Fruit fly (Drosophila melanogaster) whole organism, embryonic: ENCODE measurements around the gene CG2962.

Experiments
- Bgb ChIP-seq: fragments of 200-800 bp; sonication (Bioruptor generic); IDR thresholded peaks from 2 replicates; pipeline ENCODE4 v1.3.6; 2022; ENCODE audit warnings: missing biosample characterization, missing genetic modification characterization; ENCODE audit not compliant: partially characterized antibody
- CG10431 ChIP-seq: fragments of 200-800 bp; sonication (Bioruptor generic); optimal IDR thresholded peaks from 3 replicates; lab custom pipeline; 2018; ENCODE audit warnings: missing biosample characterization, mild to moderate bottlenecking, missing genetic modification characterization
- CG11085 ChIP-seq: fragments of 200-800 bp; sonication (Bioruptor generic); IDR thresholded peaks from 2 replicates; pipeline ENCODE4 v1.3.6; 2022; ENCODE audit warnings: missing biosample characterization, missing genetic modification characterization
- CG11093 ChIP-seq: fragments of 200-800 bp; sonication (Bioruptor generic); IDR thresholded peaks from 3 replicates; pipeline ENCODE4 v1.3.6; 2022; ENCODE audit warnings: missing biosample characterization, missing genetic modification characterization
- CG13424 ChIP-seq: fragments of 200-800 bp; sonication (Bioruptor generic); optimal IDR thresholded peaks from 2 replicates; lab custom pipeline; 2019; ENCODE audit warnings: missing biosample characterization, mild to moderate bottlenecking, missing genetic modification characterization, moderate library complexity
- CG15514 ChIP-seq: fragments of 200-800 bp; sonication (Bioruptor generic); optimal IDR thresholded peaks from 3 replicates; lab custom pipeline; 2017; ENCODE audit warnings: missing biosample characterization, missing genetic modification characterization, mild to moderate bottlenecking, moderate library complexity, missing genetic modification reagents
- CG15601 ChIP-seq: fragments of 200-800 bp; sonication (Bioruptor generic); optimal IDR thresholded peaks from 3 replicates; lab custom pipeline; 2019; ENCODE audit warnings: missing biosample characterization, mild to moderate bottlenecking, missing genetic modification characterization, moderate library complexity
- CG16815 ChIP-seq: fragments of 200-800 bp; sonication (Bioruptor generic); optimal IDR thresholded peaks from 3 replicates; lab custom pipeline; 2017; ENCODE audit warnings: missing biosample characterization, mild to moderate bottlenecking, missing genetic modification characterization
- CG17612 ChIP-seq: fragments of 200-800 bp; sonication (Bioruptor generic); IDR thresholded peaks from 2 replicates; pipeline ENCODE4 v1.3.6; 2022; ENCODE audit warnings: missing biosample characterization, missing genetic modification characterization
- CG2120 ChIP-seq: fragments of 200-800 bp; sonication (Bioruptor generic); optimal IDR thresholded peaks from 3 replicates; lab custom pipeline; 2016; ENCODE audit warnings: missing biosample characterization, missing genetic modification characterization
- CG2202 ChIP-seq: fragments of 200-800 bp; sonication (Bioruptor generic); optimal IDR thresholded peaks from 2 replicates; lab custom pipeline; 2018; ENCODE audit warnings: missing biosample characterization, mild to moderate bottlenecking, missing genetic modification characterization
- CG3847 ChIP-seq: fragments of 200-800 bp; sonication (Bioruptor generic); IDR thresholded peaks from 2 replicates; pipeline ENCODE4 v1.3.6; 2022; ENCODE audit warnings: missing biosample characterization, missing genetic modification characterization
- CG4617 ChIP-seq: fragments of 200-800 bp; sonication (Bioruptor generic); optimal IDR thresholded peaks from 3 replicates; lab custom pipeline; 2016; ENCODE audit warnings: missing biosample characterization, missing genetic modification characterization, borderline replicate concordance
- CG5953 ChIP-seq: fragments of 200-800 bp; sonication (Bioruptor generic); IDR thresholded peaks from 2 replicates; pipeline ENCODE4 v1.3.6; 2022; ENCODE audit warnings: missing biosample characterization, missing genetic modification characterization
- CG6854 ChIP-seq: fragments of 200-800 bp; sonication (Bioruptor generic); optimal IDR thresholded peaks from 3 replicates; lab custom pipeline; 2017; ENCODE audit warnings: missing biosample characterization, mild to moderate bottlenecking, missing genetic modification characterization
- Camta ChIP-seq: fragments of 200-800 bp; sonication (Bioruptor generic); optimal IDR thresholded peaks from 2 replicates; lab custom pipeline; 2016; ENCODE audit warnings: missing biosample characterization, missing genetic modification characterization
- CkIIα-i1 ChIP-seq: fragments of 200-800 bp; sonication (Bioruptor generic); IDR thresholded peaks from 2 replicates; pipeline ENCODE4 v1.3.6; 2022; ENCODE audit warnings: missing biosample characterization, missing genetic modification characterization
- Dp ChIP-seq: fragments of 200-800 bp; sonication (Bioruptor generic); optimal IDR thresholded peaks from 2 replicates; lab custom pipeline; 2018; ENCODE audit warnings: missing biosample characterization, mild to moderate bottlenecking, missing genetic modification characterization, moderate library complexity
- E2f1 ChIP-seq: fragments of 200-800 bp; sonication (Bioruptor generic); IDR thresholded peaks from 2 replicates; pipeline ENCODE4 v1.3.6; 2022; ENCODE audit warnings: missing biosample characterization, missing genetic modification characterization
- Ets97D ChIP-seq: fragments of 200-800 bp; sonication (Bioruptor generic); optimal IDR thresholded peaks from 3 replicates; lab custom pipeline; 2016; ENCODE audit warnings: missing biosample characterization, missing genetic modification characterization
- HmgZ ChIP-seq: fragments of 200-800 bp; sonication (Bioruptor generic); optimal IDR thresholded peaks from 2 replicates; lab custom pipeline; 2018; ENCODE audit warnings: missing biosample characterization, mild to moderate bottlenecking, missing genetic modification characterization
- Jarid2 ChIP-seq: fragments of 200-800 bp; sonication (Bioruptor generic); optimal IDR thresholded peaks from 3 replicates; lab custom pipeline; 2017; ENCODE audit warnings: mild to moderate bottlenecking, missing biosample characterization, missing genetic modification reagents, missing genetic modification characterization
- MBD-R2 ChIP-seq: fragments of 200-800 bp; sonication (Bioruptor generic); IDR thresholded peaks from 2 replicates; pipeline ENCODE4 v1.3.6; 2022; ENCODE audit warnings: missing biosample characterization, missing genetic modification characterization
- MTF-1 ChIP-seq: fragments of 200-800 bp; sonication (Bioruptor generic); optimal IDR thresholded peaks from 2 replicates; lab custom pipeline; 2018; ENCODE audit warnings: missing biosample characterization, mild to moderate bottlenecking, missing genetic modification characterization, borderline replicate concordance
- Max ChIP-seq: fragments of 200-800 bp; sonication (Bioruptor generic); optimal IDR thresholded peaks from 2 replicates; lab custom pipeline; 2016; ENCODE audit warnings: missing biosample characterization, mild to moderate bottlenecking, missing genetic modification characterization
- Oaz ChIP-seq: fragments of 200-800 bp; sonication (Bioruptor generic); IDR thresholded peaks from 2 replicates; pipeline ENCODE4 v1.3.6; 2022; ENCODE audit warnings: missing biosample characterization, missing genetic modification characterization
- PHDP ChIP-seq: fragments of 200-800 bp; sonication (Bioruptor generic); optimal IDR thresholded peaks from 3 replicates; lab custom pipeline; 2018; ENCODE audit warnings: missing biosample characterization, mild to moderate bottlenecking, missing genetic modification characterization, moderate library complexity
- Poxn ChIP-seq: fragments of 200-800 bp; sonication (Bioruptor generic); IDR thresholded peaks from 2 replicates; pipeline ENCODE4 v1.3.6; 2022; ENCODE audit warnings: missing biosample characterization, missing genetic modification characterization
- TFAM ChIP-seq: fragments of 200-800 bp; sonication (Bioruptor generic); optimal IDR thresholded peaks from 2 replicates; lab custom pipeline; 2017; ENCODE audit warnings: missing biosample characterization, missing genetic modification characterization, inconsistent platforms
- al ChIP-seq: fragments of 200-800 bp; sonication (Bioruptor generic); IDR thresholded peaks from 2 replicates; pipeline ENCODE4 v1.3.6; 2022; ENCODE audit warnings: missing biosample characterization, missing genetic modification characterization
- ash1 ChIP-seq: fragments of 200-800 bp; sonication (Bioruptor generic); optimal IDR thresholded peaks from 2 replicates; lab custom pipeline; 2018; ENCODE audit warnings: missing biosample characterization, mild to moderate bottlenecking, missing genetic modification characterization
- bowl ChIP-seq: fragments of 200-800 bp; sonication (Bioruptor generic); IDR thresholded peaks from 2 replicates; pipeline ENCODE4 v1.3.6; 2022; ENCODE audit warnings: missing biosample characterization, missing genetic modification characterization
- corto ChIP-seq: fragments of 200-800 bp; sonication (Bioruptor generic); optimal IDR thresholded peaks from 2 replicates; lab custom pipeline; 2016; ENCODE audit warnings: missing biosample characterization, mild to moderate bottlenecking, missing genetic modification characterization, moderate library complexity
- disco-r ChIP-seq: fragments of 200-800 bp; sonication (Bioruptor generic); optimal IDR thresholded peaks from 2 replicates; lab custom pipeline; 2016; ENCODE audit warnings: missing biosample characterization, missing genetic modification characterization
- dpn ChIP-seq, 2 experiments: fragments of 200-800 bp; sonication (Bioruptor generic); optimal IDR thresholded peaks; 3 replicates each; lab custom pipeline; 2016; ENCODE audit warnings: missing biosample characterization in 2 of 2, missing genetic modification characterization in 2 of 2
- dysf ChIP-seq: fragments of 200-800 bp; sonication (Bioruptor generic); IDR thresholded peaks from 3 replicates; pipeline ENCODE4 v1.3.6; 2022; ENCODE audit warnings: missing biosample characterization, missing genetic modification characterization
- eve ChIP-seq, 2 experiments: fragments of >200 bp; optimal IDR thresholded peaks; 2 replicates each; lab custom pipeline; 2017; ENCODE audit warnings: missing biosample characterization in 2 of 2, missing genetic modification characterization in 2 of 2
- fd102C ChIP-seq: fragments of 200-800 bp; sonication (Bioruptor generic); optimal IDR thresholded peaks from 2 replicates; lab custom pipeline; 2018; ENCODE audit warnings: missing biosample characterization, mild to moderate bottlenecking, missing genetic modification characterization, moderate library complexity
- ftz-f1 ChIP-seq: fragments of 200-800 bp; sonication (Bioruptor generic); optimal IDR thresholded peaks from 2 replicates; lab custom pipeline; 2016; ENCODE audit warnings: missing biosample characterization, missing genetic modification characterization
- gt ChIP-seq: fragments of 200-800 bp; sonication (Bioruptor generic); IDR thresholded peaks from 2 replicates; pipeline ENCODE4 v1.3.6; 2022; ENCODE audit warnings: missing biosample characterization, missing genetic modification characterization
- jing ChIP-seq: fragments of 200-800 bp; sonication (Bioruptor generic); optimal IDR thresholded peaks from 2 replicates; lab custom pipeline; 2018; ENCODE audit warnings: missing biosample characterization, mild to moderate bottlenecking, missing genetic modification characterization
- nmo ChIP-seq: fragments of 200-800 bp; sonication (Bioruptor generic); optimal IDR thresholded peaks from 2 replicates; lab custom pipeline; 2018; ENCODE audit warnings: missing biosample characterization, mild to moderate bottlenecking, missing genetic modification characterization, moderate library complexity
- otp ChIP-seq: fragments of 200-800 bp; sonication (Bioruptor generic); IDR thresholded peaks from 3 replicates; pipeline ENCODE4, ENCODE4 v1.3.6; 2022; ENCODE audit warnings: missing biosample characterization, missing genetic modification characterization
- pita ChIP-seq: fragments of 200-800 bp; sonication (Bioruptor generic); optimal IDR thresholded peaks from 2 replicates; lab custom pipeline; 2017; ENCODE audit warnings: missing biosample characterization, mild to moderate bottlenecking, missing genetic modification characterization
- ranshi ChIP-seq: fragments of 200-800 bp; sonication (Bioruptor generic); IDR thresholded peaks from 2 replicates; pipeline ENCODE4 v1.3.6; 2022; ENCODE audit warnings: missing biosample characterization, missing genetic modification characterization
- scrt ChIP-seq: fragments of 200-800 bp; sonication (Bioruptor generic); optimal IDR thresholded peaks from 2 replicates; lab custom pipeline; 2018; ENCODE audit warnings: missing biosample characterization, mild to moderate bottlenecking, missing genetic modification characterization, moderate library complexity
- slbo ChIP-seq: fragments of 200-800 bp; sonication (Bioruptor generic); IDR thresholded peaks from 2 replicates; pipeline ENCODE4 v1.3.6; 2022; ENCODE audit warnings: missing biosample characterization, missing genetic modification characterization
- sqz ChIP-seq: fragments of 200-800 bp; sonication (Bioruptor generic); optimal IDR thresholded peaks from 3 replicates; lab custom pipeline; 2018; ENCODE audit warnings: missing biosample characterization, mild to moderate bottlenecking, missing genetic modification characterization
- twi ChIP-seq: fragments of 200-800 bp; optimal IDR thresholded peaks from 2 replicates; lab custom pipeline; 2019; ENCODE audit warnings: missing biosample characterization, mild to moderate bottlenecking, missing genetic modification characterization, moderate library complexity
- zf30C ChIP-seq: fragments of 200-800 bp; sonication (Bioruptor generic); optimal IDR thresholded peaks from 3 replicates; lab custom pipeline; 2018; ENCODE audit warnings: missing biosample characterization, mild to moderate bottlenecking, missing genetic modification characterization

The CG2962 gene

dm6 chrX:10184355-10185058 is 31.9 kb downstream of the CG2962 start (continued):
- peak; percentile 54 for TF ChIP-seq MBD-R2
- peak; percentile 81 for TF ChIP-seq CG2120 (GFP tag; lab: Kevin White, UChicago)
- no peak for TF ChIP-seq CG4617 (GFP tag; lab: Kevin White, UChicago)
- no peak for TF ChIP-seq zf30C (GFP tag; lab: Kevin White, UChicago)
- peak; percentile 47 for TF ChIP-seq CG15514 (GFP tag; lab: Kevin White, UChicago)
- no peak for TF ChIP-seq ftz-f1
- peak; percentile 32 for TF ChIP-seq CG6854
- TF ChIP-seq jing (GFP tag; lab: Kevin White, UChicago): no peak
- TF ChIP-seq bowl: peak; percentile 38; the same call in 1 of the 2 replicates
- no peak for TF ChIP-seq CkIIα-i1 (GFP tag; lab: Robert Waterston, UW)
- TF ChIP-seq E2f1 (GFP tag; lab: Robert Waterston, UW): peak; percentile 60
- no peak for TF ChIP-seq Ets97D (GFP tag; lab: Kevin White, UChicago)
- no peak for TF ChIP-seq PHDP (tag; lab: Kevin White, UChicago)
- TF ChIP-seq otp (GFP tag; lab: Robert Waterston, UW): 0 out of 3 replicates have a peak, but pooled peaks have one; percentile 40
- TF ChIP-seq al (GFP tag; lab: Robert Waterston, UW): peak; percentile 52; the same call in 1 of the 2 replicates
- TF ChIP-seq corto (GFP tag; lab: Kevin White, UChicago): no peak
- TF ChIP-seq Camta (GFP tag; lab: Kevin White, UChicago): no peak
- no peak for TF ChIP-seq MTF-1 (GFP tag; lab: Kevin White, UChicago)
- TF ChIP-seq CG2202 (tag; lab: Kevin White, UChicago): no peak
- TF ChIP-seq CG3847 (GFP tag; lab: Robert Waterston, UW): peak; percentile 71
- no peak for TF ChIP-seq pita (GFP tag; lab: Kevin White, UChicago)
- no peak for TF ChIP-seq CG16815
- no peak for TF ChIP-seq HmgZ (tag; lab: Kevin White, UChicago)
- TF ChIP-seq Max (GFP tag; lab: Kevin White, UChicago): no peak
- TF ChIP-seq Dp (GFP tag; lab: Kevin White, UChicago): no peak
- peak; percentile 42; the same call in 1 of the 3 replicates for TF ChIP-seq CG11093 (GFP tag; lab: Robert Waterston, UW)
- no peak for TF ChIP-seq CG15601 (tag; lab: Kevin White, UChicago)
- TF ChIP-seq Bgb: no peak
- TF ChIP-seq gt (GFP tag; lab: Robert Waterston, UW): no peak
- no peak for TF ChIP-seq disco-r
- TF ChIP-seq twi (tag; lab: Kevin White, UChicago): no peak
- no peak for TF ChIP-seq ash1
- TF ChIP-seq slbo: peak; percentile 78
- TF ChIP-seq sqz (GFP tag; lab: Kevin White, UChicago): no peak
- TF ChIP-seq CG11085 (GFP tag; lab: Robert Waterston, UW): peak; percentile 69
- peak; percentile 13 to 31 for TF ChIP-seq dpn (GFP tag; optimal IDR thresholded peaks at IDR 0.05; lab: Kevin White, UChicago)
- peak; percentile 42 for TF ChIP-seq CG13424 (tag; lab: Kevin White, UChicago)
- peak; percentile 30 for TF ChIP-seq nmo (GFP tag; lab: Kevin White, UChicago)
- no peak for TF ChIP-seq CG10431 (GFP tag; lab: Kevin White, UChicago)
- TF ChIP-seq scrt: peak; percentile 51
- no peak for TF ChIP-seq TFAM (GFP tag; lab: Kevin White, UChicago)
- peak; percentile 52; the same call in 1 of the 2 replicates for TF ChIP-seq Oaz (GFP tag; lab: Robert Waterston, UW)
- no peak for TF ChIP-seq Jarid2 (GFP tag; lab: Kevin White, UChicago)
- no peak for TF ChIP-seq fd102C (GFP tag; lab: Kevin White, UChicago)
- 0 out of 2 replicates have a peak, but pooled peaks have one; percentile 12 for TF ChIP-seq Poxn (GFP tag; lab: Robert Waterston, UW)
- TF ChIP-seq CG17612 (GFP tag; lab: Robert Waterston, UW): no peak
- peak; percentile 83 for TF ChIP-seq dysf
- TF ChIP-seq ranshi (GFP tag; lab: Robert Waterston, UW): peak; percentile 53; the same call in 1 of the 2 replicates
- TF ChIP-seq CG5953: no peak
- no peak for TF ChIP-seq eve (GFP tag; optimal IDR thresholded peaks at IDR 0.05; lab: Kevin White, UChicago)
